Worm (Caenorhabditis elegans): Measurements from ENCODE around the gene AH10.2.

DNA sequence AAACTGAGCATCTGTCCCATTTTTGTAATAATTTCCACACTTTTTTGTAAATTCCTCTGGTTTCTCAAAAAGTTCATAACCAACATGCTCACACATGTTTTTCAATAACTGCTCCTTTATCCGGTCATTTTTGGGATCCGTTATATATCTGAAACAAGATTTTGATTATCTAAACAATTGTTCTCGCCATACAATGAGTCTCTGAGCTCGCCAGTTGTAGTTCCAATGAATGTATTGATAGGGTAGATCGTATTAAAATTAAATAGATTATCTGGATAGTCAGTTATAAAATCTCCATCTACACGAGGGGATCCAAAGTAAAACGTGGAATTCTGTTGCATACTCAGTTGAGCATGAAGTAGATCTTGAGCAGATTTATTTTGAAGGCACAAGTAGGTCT, 20.0 kb downstream of the AH10.2 start:
- no peak for TF ChIP-seq ama-1 (optimal IDR thresholded peaks at IDR 0.05)
- no peak for TF ChIP-seq nhr-11 (tag; optimal IDR thresholded peaks at IDR 0.05)
- TF ChIP-seq unc-62 (GFP tag; optimal IDR thresholded peaks at IDR 0.05): no peak
